Fruit fly (Drosophila melanogaster) whole organism: ENCODE measurements around the gene Spn85F.

Source experiments
- CG8478 ChIP-seq: fragments of >200 bp; optimal IDR thresholded peaks from 2 replicates; lab custom pipeline; 2018; ENCODE audit warnings: inconsistent platforms
- Dll ChIP-seq: fragments of >200 bp; optimal IDR thresholded peaks from 2 replicates; lab custom pipeline; 2017
- EcR ChIP-seq, 2 experiments: fragments of >200 bp; optimal IDR thresholded peaks; 2 replicates each; lab custom pipeline; 2017; ENCODE audit warnings: missing biosample characterization in 2 of 2, missing genetic modification characterization in 2 of 2, missing genetic modification reagents in 2 of 2
- pan ChIP-seq: fragments of >200 bp; optimal IDR thresholded peaks from 2 replicates; lab custom pipeline; 2017
- psq ChIP-seq: fragments of >200 bp; optimal IDR thresholded peaks from 2 replicates; lab custom pipeline; 2017
- usp ChIP-seq: fragments of >200 bp; optimal IDR thresholded peaks from 2 replicates; lab custom pipeline; 2017; ENCODE audit warnings: missing biosample characterization, missing genetic modification characterization, mixed read lengths

The Spn85F gene

dm6 chr3R:10048842-10049527, 52.0 kb downstream of the Spn85F start, which contains the start of gene ohgt:
TSS of gene ohgt (plus strand) at chr3R:10049199.
- TF ChIP-seq psq (no peak), usp (GFP tag; lab: Kevin White, UChicago) (no peak), CG8478 (lab: Kevin White, UChicago) (no peak), pan (no peak), Dll (lab: Kevin White, UChicago) (no peak), EcR (GFP tag; optimal IDR thresholded peaks at IDR 0.05; lab: Kevin White, UChicago) (no peak)
